Fruit fly (Drosophila melanogaster) whole organism, embryonic: ENCODE measurements around the gene Hr96.

ENCODE experiments used
- Adf1 ChIP-seq: fragments of 200-800 bp; sonication (Bioruptor generic); IDR thresholded peaks from 2 replicates; pipeline ENCODE4 v1.3.6; 2022; ENCODE audit warnings: missing biosample characterization, missing genetic modification characterization
- CG10267 ChIP-seq: fragments of 200-800 bp; sonication (Bioruptor generic); optimal IDR thresholded peaks from 2 replicates; lab custom pipeline; 2018; ENCODE audit warnings: missing biosample characterization, mild to moderate bottlenecking, missing genetic modification characterization, moderate library complexity
- CG10959 ChIP-seq: fragments of 200-800 bp; sonication (Bioruptor generic); IDR thresholded peaks from 2 replicates; pipeline ENCODE4 v1.3.6; 2022; ENCODE audit warnings: missing biosample characterization, missing genetic modification characterization
- CG11695 ChIP-seq: fragments of 200-800 bp; sonication (Bioruptor generic); IDR thresholded peaks from 3 replicates; pipeline ENCODE4 v1.3.6; 2022; ENCODE audit warnings: missing biosample characterization, missing genetic modification characterization
- CG12659 ChIP-seq: fragments of 200-800 bp; sonication (Bioruptor generic); optimal IDR thresholded peaks from 3 replicates; lab custom pipeline; 2017; ENCODE audit warnings: mild to moderate bottlenecking, missing biosample characterization, missing genetic modification reagents, missing genetic modification characterization
- CG13287 ChIP-seq: fragments of 200-800 bp; sonication (Bioruptor generic); IDR thresholded peaks from 2 replicates; pipeline ENCODE4 v1.3.6; 2022; ENCODE audit warnings: missing biosample characterization, missing genetic modification characterization; ENCODE audit not compliant: partially characterized antibody
- CG17186 ChIP-seq: fragments of 200-800 bp; sonication (Bioruptor generic); optimal IDR thresholded peaks from 3 replicates; lab custom pipeline; 2017; ENCODE audit warnings: missing biosample characterization, missing genetic modification reagents, missing genetic modification characterization
- CG17829 ChIP-seq: fragments of 200-800 bp; optimal IDR thresholded peaks from 2 replicates; lab custom pipeline; 2019; ENCODE audit warnings: missing biosample characterization, mild to moderate bottlenecking, missing genetic modification characterization, moderate library complexity
- CG2116 ChIP-seq: fragments of 200-800 bp; sonication (Bioruptor generic); optimal IDR thresholded peaks from 3 replicates; lab custom pipeline; 2018; ENCODE audit warnings: missing biosample characterization, mild to moderate bottlenecking, missing genetic modification characterization
- CG2199 ChIP-seq: fragments of 200-800 bp; sonication (Bioruptor generic); IDR thresholded peaks from 3 replicates; pipeline ENCODE4 v1.3.6; 2022; ENCODE audit warnings: missing biosample characterization, missing genetic modification characterization
- CG3847 ChIP-seq: fragments of 200-800 bp; sonication (Bioruptor generic); IDR thresholded peaks from 2 replicates; pipeline ENCODE4 v1.3.6; 2022; ENCODE audit warnings: missing biosample characterization, missing genetic modification characterization
- CG4617 ChIP-seq: fragments of 200-800 bp; sonication (Bioruptor generic); optimal IDR thresholded peaks from 3 replicates; lab custom pipeline; 2016; ENCODE audit warnings: missing biosample characterization, missing genetic modification characterization, borderline replicate concordance
- CG9797 ChIP-seq: fragments of 200-800 bp; sonication (Bioruptor generic); optimal IDR thresholded peaks from 3 replicates; lab custom pipeline; 2018; ENCODE audit warnings: missing biosample characterization, mild to moderate bottlenecking, missing genetic modification characterization
- CHES-1-like ChIP-seq: fragments of 200-800 bp; sonication (Bioruptor generic); optimal IDR thresholded peaks from 2 replicates; lab custom pipeline; 2016; ENCODE audit warnings: missing biosample characterization, missing genetic modification characterization
- CrebB ChIP-seq: fragments of 200-800 bp; sonication (Bioruptor generic); optimal IDR thresholded peaks from 3 replicates; lab custom pipeline; 2018; ENCODE audit warnings: missing biosample characterization, mild to moderate bottlenecking, missing genetic modification characterization
- Dref ChIP-seq: fragments of 200-800 bp; sonication (Bioruptor generic); IDR thresholded peaks from 2 replicates; pipeline ENCODE4 v1.3.6; 2022; ENCODE audit warnings: missing biosample characterization, missing genetic modification characterization
- Elba2 ChIP-seq: fragments of 200-800 bp; sonication (Bioruptor generic); optimal IDR thresholded peaks from 3 replicates; lab custom pipeline; 2016; ENCODE audit warnings: missing biosample characterization, missing genetic modification characterization
- Ets65A ChIP-seq: fragments of 200-800 bp; sonication (Bioruptor generic); peaks from one replicate; lab custom pipeline; 2016; ENCODE audit warnings: missing biosample characterization, missing genetic modification characterization
- Ets97D ChIP-seq: fragments of 200-800 bp; sonication (Bioruptor generic); optimal IDR thresholded peaks from 3 replicates; lab custom pipeline; 2016; ENCODE audit warnings: missing biosample characterization, missing genetic modification characterization
- Fer1 ChIP-seq: fragments of 200-800 bp; sonication (Bioruptor generic); optimal IDR thresholded peaks from 2 replicates; lab custom pipeline; 2017; ENCODE audit warnings: missing biosample characterization, mild to moderate bottlenecking, missing genetic modification characterization
- HmgZ ChIP-seq: fragments of 200-800 bp; sonication (Bioruptor generic); optimal IDR thresholded peaks from 2 replicates; lab custom pipeline; 2018; ENCODE audit warnings: missing biosample characterization, mild to moderate bottlenecking, missing genetic modification characterization
- Hsf ChIP-seq: fragments of 200-800 bp; sonication (Bioruptor generic); optimal IDR thresholded peaks from 3 replicates; lab custom pipeline; 2016; ENCODE audit warnings: missing biosample characterization, missing genetic modification characterization
- MBD-R2 ChIP-seq: fragments of 200-800 bp; sonication (Bioruptor generic); IDR thresholded peaks from 2 replicates; pipeline ENCODE4 v1.3.6; 2022; ENCODE audit warnings: missing biosample characterization, missing genetic modification characterization
- Max ChIP-seq: fragments of 200-800 bp; sonication (Bioruptor generic); optimal IDR thresholded peaks from 2 replicates; lab custom pipeline; 2016; ENCODE audit warnings: missing biosample characterization, mild to moderate bottlenecking, missing genetic modification characterization
- Med ChIP-seq: fragments of 200-800 bp; sonication (Bioruptor generic); peaks from one replicate; lab custom pipeline; 2016; ENCODE audit warnings: missing biosample characterization, missing genetic modification characterization, mild to moderate bottlenecking, inconsistent platforms, moderate library complexity
- Myb ChIP-seq: fragments of 200-800 bp; sonication (Bioruptor generic); optimal IDR thresholded peaks from 2 replicates; lab custom pipeline; 2016; ENCODE audit warnings: missing biosample characterization, missing genetic modification characterization
- Rfx ChIP-seq: fragments of 200-800 bp; sonication (Bioruptor generic); IDR thresholded peaks from 2 replicates; pipeline ENCODE4 v1.3.6; 2022; ENCODE audit warnings: missing biosample characterization, missing genetic modification characterization
- Sry-δ ChIP-seq: fragments of 200-800 bp; sonication (Bioruptor generic); optimal IDR thresholded peaks from 2 replicates; lab custom pipeline; 2016; ENCODE audit warnings: missing biosample characterization, missing genetic modification characterization
- Stat92E ChIP-seq, 3 experiments: fragments of >200 bp in 2 of 3; fragments of 200-800 bp in 1 of 3; sonication (Bioruptor generic) in 1 of 3; optimal IDR thresholded peaks; 2 replicates each; lab custom pipeline; 2017 to 2019; ENCODE audit warnings: missing biosample characterization in 3 of 3, missing genetic modification characterization in 3 of 3, mild to moderate bottlenecking in 1 of 3, moderate library complexity in 1 of 3
- bbx ChIP-seq: fragments of 200-800 bp; sonication (Bioruptor generic); IDR thresholded peaks from 2 replicates; pipeline ENCODE4 v1.3.6; 2022; ENCODE audit warnings: missing biosample characterization, missing genetic modification characterization; ENCODE audit not compliant: partially characterized antibody
- ci ChIP-seq: fragments of 200-800 bp; sonication (Bioruptor generic); IDR thresholded peaks from 3 replicates; pipeline ENCODE4 v1.3.6; 2022; ENCODE audit warnings: missing biosample characterization, missing genetic modification characterization
- crp ChIP-seq, 2 experiments: fragments of 200-800 bp; sonication (Bioruptor generic); optimal IDR thresholded peaks; 2 replicates in 1 of 2; 3 replicates in 1 of 2; lab custom pipeline; 2017; ENCODE audit warnings: missing biosample characterization in 2 of 2, missing genetic modification characterization in 2 of 2, mild to moderate bottlenecking in 1 of 2, moderate library complexity in 1 of 2
- ewg ChIP-seq: fragments of 200-800 bp; sonication (Bioruptor generic); optimal IDR thresholded peaks from 3 replicates; lab custom pipeline; 2017; ENCODE audit warnings: mild to moderate bottlenecking, missing biosample characterization, missing genetic modification reagents, missing genetic modification characterization
- gfzf ChIP-seq: fragments of 200-800 bp; sonication (Bioruptor generic); optimal IDR thresholded peaks from 2 replicates; lab custom pipeline; 2016; ENCODE audit warnings: missing biosample characterization, mild to moderate bottlenecking, missing genetic modification characterization, moderate library complexity
- hkb ChIP-seq, 2 experiments: fragments of 200-800 bp in 1 of 2; fragments of >200 bp in 1 of 2; sonication (Bioruptor generic) in 1 of 2; IDR thresholded peaks in 1 of 2; optimal IDR thresholded peaks in 1 of 2; 2 replicates each; pipeline versions ENCODE4 v1.3.6 to Lab custom; 2017 to 2022; ENCODE audit warnings: missing biosample characterization in 1 of 2, missing genetic modification characterization in 1 of 2
- ind ChIP-seq: fragments of 200-800 bp; sonication (Bioruptor generic); optimal IDR thresholded peaks from 3 replicates; lab custom pipeline; 2016; ENCODE audit warnings: missing biosample characterization, missing genetic modification characterization
- nom ChIP-seq: fragments of 200-800 bp; sonication (Bioruptor generic); optimal IDR thresholded peaks from 2 replicates; lab custom pipeline; 2017; ENCODE audit warnings: missing biosample characterization, missing genetic modification characterization, mild to moderate bottlenecking, moderate library complexity, missing genetic modification reagents
- pan ChIP-seq, 4 experiments: fragments of >200 bp in 3 of 4; fragments of 200-800 bp in 1 of 4; sonication (Bioruptor generic) in 1 of 4; optimal IDR thresholded peaks in 3 of 4; IDR thresholded peaks in 1 of 4; 2 replicates each; pipeline versions ENCODE4 v1.3.6 to Lab custom; 2017 to 2022; ENCODE audit warnings: missing biosample characterization in 2 of 4, missing genetic modification characterization in 2 of 4, mixed read lengths in 1 of 4
- pros ChIP-seq: fragments of 200-800 bp; sonication (Bioruptor generic); optimal IDR thresholded peaks from 3 replicates; lab custom pipeline; 2019; ENCODE audit warnings: missing biosample characterization, mild to moderate bottlenecking, missing genetic modification characterization, moderate library complexity
- sd ChIP-seq: fragments of 200-800 bp; sonication (Bioruptor generic); optimal IDR thresholded peaks from 3 replicates; lab custom pipeline; 2018; ENCODE audit warnings: missing biosample characterization, mild to moderate bottlenecking, missing genetic modification characterization, moderate library complexity
- slou ChIP-seq: fragments of 200-800 bp; sonication (Bioruptor generic); optimal IDR thresholded peaks from 3 replicates; lab custom pipeline; 2016; ENCODE audit warnings: missing biosample characterization, missing genetic modification characterization
- stwl ChIP-seq: fragments of 200-800 bp; sonication (Bioruptor generic); optimal IDR thresholded peaks from 3 replicates; lab custom pipeline; 2018; ENCODE audit warnings: missing biosample characterization, mild to moderate bottlenecking, missing genetic modification characterization, moderate library complexity
- trem ChIP-seq: fragments of 200-800 bp; optimal IDR thresholded peaks from 3 replicates; lab custom pipeline; 2019; ENCODE audit warnings: missing biosample characterization, mild to moderate bottlenecking, missing genetic modification characterization, moderate library complexity
- unc-4 ChIP-seq: fragments of 200-800 bp; sonication (Bioruptor generic); IDR thresholded peaks from 2 replicates; pipeline ENCODE4 v1.3.6; 2022; ENCODE audit warnings: missing biosample characterization, missing genetic modification characterization; ENCODE audit not compliant: partially characterized antibody
- z ChIP-seq: fragments of 200-800 bp; sonication (Bioruptor generic); IDR thresholded peaks from 3 replicates; pipeline ENCODE4 v1.3.6; 2022; ENCODE audit warnings: missing biosample characterization, missing genetic modification characterization
- zen ChIP-seq: fragments of 200-800 bp; sonication (Bioruptor generic); optimal IDR thresholded peaks from 3 replicates; lab custom pipeline; 2018; ENCODE audit warnings: missing biosample characterization, mild to moderate bottlenecking, missing genetic modification characterization, moderate library complexity

The Hr96 gene

dm6 chr3R:25032686-25033085 lies 7.7 kb downstream of the Hr96 start:
- peak; percentile 50 for TF ChIP-seq Ets65A (GFP tag; lab: Kevin White, UChicago)
- TF ChIP-seq CG10959 (GFP tag; lab: Robert Waterston, UW): no peak
- no peak for TF ChIP-seq pan (optimal IDR thresholded peaks at IDR 0.05; lab: Kevin White, UChicago)
- TF ChIP-seq pan (GFP tag; optimal IDR thresholded peaks at IDR 0.05 in 1 of 2, IDR thresholded peaks at IDR 0.05 in 1 of 2): peak in 1 of 2 experiments; percentile 20
- TF ChIP-seq CrebB (tag; lab: Kevin White, UChicago): no peak
- TF ChIP-seq z: 0 out of 3 replicates have a peak, but pooled peaks have one; percentile 21
- peak; percentile 93 for TF ChIP-seq ewg (GFP tag; lab: Kevin White, UChicago)
- TF ChIP-seq CG11695 (GFP tag; lab: Robert Waterston, UW): 0 out of 3 replicates have a peak, but pooled peaks have one; percentile 16
- TF ChIP-seq stwl (tag; lab: Kevin White, UChicago): no peak

DNA sequence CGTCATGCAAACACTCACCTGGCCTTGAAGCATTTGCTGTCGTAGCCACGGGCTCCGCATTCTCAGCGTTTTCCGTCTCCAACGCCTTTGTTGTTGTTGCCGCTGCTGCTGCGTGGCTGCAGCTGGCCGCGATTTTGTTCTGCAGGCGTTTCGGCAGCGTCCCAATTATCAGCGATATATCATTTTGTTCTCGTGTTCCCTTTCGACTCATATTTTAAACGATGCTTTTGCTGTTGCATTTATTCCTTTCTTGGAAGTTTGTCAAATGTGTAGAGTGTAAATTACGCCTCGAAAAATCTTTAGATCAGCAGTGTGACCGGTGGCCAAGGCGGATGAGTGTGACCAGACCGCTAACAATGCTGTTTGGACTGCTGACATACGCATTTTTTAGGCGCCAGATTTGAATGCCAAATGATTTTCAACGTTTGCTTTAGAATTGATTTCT lies 8.1 kb downstream of the Hr96 start, which contains the start of gene Smg6:
TSS of gene Smg6 (minus strand) at position 324 of the 445 bp plus-strand sequence.
- TF ChIP-seq CHES-1-like (GFP tag; lab: Kevin White, UChicago) (peak; percentile 57), CG9797 (GFP tag; lab: Kevin White, UChicago) (peak; percentile 97), stwl (tag; lab: Kevin White, UChicago) (peak; percentile 73), Med (GFP tag; lab: Kevin White, UChicago) (peak; percentile 70), Stat92E (GFP tag; optimal IDR thresholded peaks at IDR 0.05; lab: Kevin White, UChicago) (peak in 1 of 3 experiments; percentile 59), bbx (GFP tag; lab: Robert Waterston, UW) (0 out of 2 replicates have a peak, but pooled peaks have one; percentile 30), ewg (GFP tag; lab: Kevin White, UChicago) (peak; percentile 9), gfzf (peak; percentile 95), slou (GFP tag; lab: Kevin White, UChicago) (no peak), nom (GFP tag; lab: Kevin White, UChicago) (peak; percentile 37), Hsf (GFP tag; lab: Kevin White, UChicago) (no peak), unc-4 (GFP tag; lab: Robert Waterston, UW) (0 out of 2 replicates have a peak, but pooled peaks have one; percentile 20), zen (tag; lab: Kevin White, UChicago) (peak; percentile 22), Elba2 (GFP tag; lab: Kevin White, UChicago) (peak; percentile 22), CG2116 (GFP tag; lab: Kevin White, UChicago) (peak; percentile 56), CG3847 (GFP tag; lab: Robert Waterston, UW) (peak; percentile 35; the same call in 1 of the 2 replicates), trem (peak; percentile 61), MBD-R2 (GFP tag; lab: Robert Waterston, UW) (0 out of 2 replicates have a peak, but pooled peaks have one; percentile 31), sd (no peak), CG17186 (GFP tag; lab: Kevin White, UChicago) (peak; percentile 59), CG10267 (tag; lab: Kevin White, UChicago) (peak; percentile 46), Sry-δ (GFP tag; lab: Kevin White, UChicago) (peak; percentile 45), CG12659 (GFP tag; lab: Kevin White, UChicago) (peak; percentile 1), ci (GFP tag; lab: Robert Waterston, UW) (0 out of 3 replicates have a peak, but pooled peaks have one; percentile 21), Adf1 (peak; percentile 69), HmgZ (tag; lab: Kevin White, UChicago) (peak; percentile 28), Rfx (no peak), hkb (optimal IDR thresholded peaks at IDR 0.05; lab: Kevin White, UChicago) (peak; percentile 6), hkb (GFP tag; IDR thresholded peaks at IDR 0.05; lab: Robert Waterston, UW) (no peak), Max (GFP tag; lab: Kevin White, UChicago) (peak; percentile 12), Fer1 (peak; percentile 46), CG13287 (GFP tag; lab: Robert Waterston, UW) (peak; percentile 52), ind (GFP tag; lab: Kevin White, UChicago) (no peak), CG2199 (GFP tag; lab: Robert Waterston, UW) (0 out of 3 replicates have a peak, but pooled peaks have one; percentile 34), crp (GFP tag; optimal IDR thresholded peaks at IDR 0.05; lab: Kevin White, UChicago) (peak in 1 of 2 experiments; percentile 18), CG17829 (tag; lab: Kevin White, UChicago) (peak; percentile 19), Ets97D (GFP tag; lab: Kevin White, UChicago) (peak; percentile 28), Myb (GFP tag; lab: Kevin White, UChicago) (peak; percentile 59), pros (GFP tag; lab: Kevin White, UChicago) (no peak), Dref (GFP tag; lab: Robert Waterston, UW) (peak; percentile 27; the same call in 1 of the 2 replicates), CG4617 (peak; percentile 91)
